Worm (Caenorhabditis elegans) whole organism, L3 larva: ENCODE results near the gene cpin-1.

Source experiments
- ama-1 ChIP-seq: fragments of 150-350 bp; optimal IDR thresholded peaks from 2 replicates; lab custom pipeline; 2018
- ceh-16 ChIP-seq: sonication (generic microtip); optimal IDR thresholded peaks from 2 replicates; lab custom pipeline; 2017; ENCODE audit warnings: missing biosample characterization, missing genetic modification characterization
- elt-3 ChIP-seq, 3 experiments: fragments of 150-350 bp in 1 of 3; sonication (generic microtip) in 2 of 3; optimal IDR thresholded peaks; 2 replicates in 2 of 3; 4 replicates in 1 of 3; lab custom pipeline; 2014 to 2017; ENCODE audit warnings: missing biosample characterization in 3 of 3, missing genetic modification characterization in 3 of 3
- nhr-76 ChIP-seq: fragments of 150-350 bp; sonication (generic microtip); optimal IDR thresholded peaks from 5 replicates; lab custom pipeline; 2014; ENCODE audit warnings: missing biosample characterization, missing genetic modification characterization
- unc-62 ChIP-seq: fragments of 150-350 bp; sonication (generic microtip); optimal IDR thresholded peaks from 4 replicates; lab custom pipeline; 2014; ENCODE audit warnings: missing biosample characterization, missing genetic modification reagents, missing genetic modification characterization
- zag-1 ChIP-seq: fragments of 150-350 bp; optimal IDR thresholded peaks from 2 replicates; lab custom pipeline; 2014; ENCODE audit warnings: missing biosample characterization, missing genetic modification characterization

DNA sequence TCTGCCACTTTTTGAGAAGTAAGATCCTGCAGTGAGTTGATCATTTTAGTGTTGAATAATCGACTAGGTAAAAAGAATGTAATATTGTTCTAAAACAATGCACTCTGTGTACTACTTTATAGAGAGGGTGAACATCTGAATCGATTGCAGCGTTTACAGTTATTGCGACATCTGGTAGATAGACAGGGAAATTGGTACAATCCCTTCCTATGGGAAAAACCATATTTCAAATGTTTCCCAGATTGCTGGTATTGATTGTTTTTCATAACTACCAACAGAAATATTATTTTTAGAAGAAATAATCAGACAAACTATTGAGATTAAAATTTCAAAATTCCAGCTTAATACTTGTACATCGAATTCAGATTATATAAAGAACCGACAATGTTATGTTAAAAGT, 34.6 kb downstream of the cpin-1 start, which contains the start of gene gadr-2:
- TF ChIP-seq elt-3 (tag; optimal IDR thresholded peaks at IDR 0.05; lab: Kevin White, UChicago) (no peak), ceh-16 (tag; lab: Kevin White, UChicago) (no peak), nhr-76 (no peak), ama-1 (lab: Kevin White, UChicago) (no peak), zag-1 (tag; lab: Kevin White, UChicago) (no peak), unc-62 (GFP tag; lab: Kevin White, UChicago) (no peak)
